Fruit fly (Drosophila melanogaster): Measurements from ENCODE around the gene Eig71Ef.

DNA sequence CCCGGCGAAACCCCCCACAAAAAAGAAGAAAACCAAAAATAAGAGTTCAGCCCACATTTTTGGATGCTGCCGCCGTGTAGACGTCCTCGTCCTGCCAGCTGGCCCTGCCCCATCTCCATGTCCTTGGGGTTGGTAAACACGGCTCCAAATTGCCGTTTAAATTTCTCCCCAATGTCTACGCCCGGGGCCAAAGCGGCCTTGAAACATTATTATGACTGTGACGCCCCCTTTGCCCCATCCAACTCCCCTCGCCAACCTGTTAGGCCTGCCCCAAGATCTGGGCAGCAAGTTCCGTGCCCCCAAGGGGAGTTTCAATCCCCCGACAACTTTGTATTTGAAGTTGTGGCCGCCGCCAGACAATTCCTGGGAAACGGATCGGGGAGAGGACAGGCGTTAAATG lies 40.3 kb downstream of the Eig71Ef start:
- TF ChIP-seq Hr83 (GFP tag; optimal IDR thresholded peaks at IDR 0.05; ENCODE audit: poor library complexity, severe bottlenecking) (no peak), psq (GFP tag; optimal IDR thresholded peaks at IDR 0.05) (no peak), Abd-B (GFP tag; optimal IDR thresholded peaks at IDR 0.05) (no peak), OdsH (GFP tag; optimal IDR thresholded peaks at IDR 0.05) (no peak), br (GFP tag; optimal IDR thresholded peaks at IDR 0.05) (no peak), ey (GFP tag; optimal IDR thresholded peaks at IDR 0.05) (no peak)

Measured in whole organism, wandering third instar larva.